Fruit fly (Drosophila melanogaster): ENCODE data around the gene CG3662.

DNA sequence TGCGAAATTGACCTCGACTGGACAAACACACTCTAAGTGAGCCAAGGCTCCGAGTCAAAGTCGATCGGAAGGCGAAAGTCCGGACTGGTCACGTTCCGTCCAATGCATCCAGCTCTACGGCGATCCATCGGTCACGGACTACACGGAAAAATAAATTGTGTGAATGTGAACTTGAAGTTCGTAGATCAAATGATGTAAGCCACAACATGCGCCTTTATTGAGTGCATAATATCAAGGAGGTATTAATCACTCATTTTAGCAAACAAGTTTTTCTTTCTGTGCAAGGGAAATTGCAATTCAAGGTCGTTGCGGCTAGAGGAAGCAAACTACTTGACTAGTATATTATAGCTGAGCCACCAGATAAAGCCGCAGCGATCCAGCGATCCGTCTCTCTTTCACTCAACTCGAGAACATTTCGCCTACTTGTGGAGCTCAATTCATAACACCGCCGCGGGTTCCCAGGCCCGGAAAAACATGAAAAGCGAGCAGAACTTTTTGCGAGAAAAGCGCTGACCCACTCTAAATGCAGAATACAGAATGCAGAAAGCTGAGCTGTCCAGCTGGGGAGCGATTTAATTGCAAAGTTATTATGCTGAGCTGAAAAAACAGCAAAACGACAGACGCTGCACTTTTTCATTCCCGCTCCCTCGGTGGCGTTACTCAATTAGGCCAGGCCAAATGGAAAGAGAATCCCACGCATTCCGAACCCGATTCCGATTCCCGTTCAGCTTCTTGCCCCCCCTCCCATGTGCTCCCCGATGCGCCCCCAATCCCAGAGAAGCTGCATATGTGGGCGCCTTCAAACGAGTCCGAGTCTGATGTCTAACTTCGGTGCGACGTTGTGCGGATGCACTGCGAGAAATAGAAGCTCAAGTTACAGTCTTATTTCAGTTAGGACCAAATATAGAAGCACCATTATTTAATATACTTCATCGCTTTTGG, 23.0 kb downstream of the CG3662 start:
- TF ChIP-seq Hr38 (GFP tag; optimal IDR thresholded peaks at IDR 0.05) (no peak), CG11762 (GFP tag; optimal IDR thresholded peaks at IDR 0.05; ENCODE audit: insufficient read depth) (no peak)

Measured in whole organism, prepupa.